Worm (Caenorhabditis elegans) whole organism, L2 larva: ENCODE measurements around the gene acdh-6.

Experiments
- ceh-82 ChIP-seq: fragments of 150-350 bp; optimal IDR thresholded peaks from 2 replicates; lab custom pipeline; 2014; ENCODE audit warnings: missing biosample characterization, missing genetic modification characterization
- lin-13 ChIP-seq: fragments of 150-350 bp; optimal IDR thresholded peaks from 2 replicates; lab custom pipeline; 2014; ENCODE audit warnings: missing biosample characterization, missing genetic modification reagents, missing genetic modification characterization
- sem-4 ChIP-seq: fragments of 150-350 bp; optimal IDR thresholded peaks from 2 replicates; lab custom pipeline; 2014; ENCODE audit warnings: missing biosample characterization, missing genetic modification reagents, missing genetic modification characterization
- unc-62 ChIP-seq: fragments of 150-350 bp; optimal IDR thresholded peaks from 2 replicates; lab custom pipeline; 2014; ENCODE audit warnings: missing biosample characterization, missing genetic modification reagents, missing genetic modification characterization

- TF ChIP-seq unc-62 (GFP tag; lab: Kevin White, UChicago) = no peak
- TF ChIP-seq lin-13 (GFP tag; lab: Kevin White, UChicago) = no peak
- no peak for TF ChIP-seq ceh-82 (tag; lab: Kevin White, UChicago)
- no peak for TF ChIP-seq sem-4 (tag; lab: Kevin White, UChicago)
These were observed 36.8 kb downstream of the acdh-6 start, which contains the start of gene ztf-30 for ce11 chrIII:8597770-8598169.
